Worm (Caenorhabditis elegans) whole organism, early embryonic: ENCODE data around the gene C09G9.1.

ENCODE experiments used
- ceh-13 ChIP-seq: fragments of 200-800 bp; sonication (Bioruptor generic); optimal IDR thresholded peaks from 2 replicates; lab custom pipeline; 2018; ENCODE audit warnings: mild to moderate bottlenecking, missing genetic modification characterization, missing compliant biosample characterization
- scrt-1 ChIP-seq: fragments of 200-800 bp; sonication (Bioruptor generic); IDR thresholded peaks from 2 replicates; pipeline ENCODE4 v1.3.6; 2022; ENCODE audit warnings: missing genetic modification characterization, missing compliant biosample characterization

ce11 chrIV:8848983-8849382, 16.3 kb downstream of the C09G9.1 start:
- TF ChIP-seq scrt-1 (no peak), ceh-13 (no peak)
